Worm (Caenorhabditis elegans): Measurements from ENCODE around the gene C36A4.11.
"Not testable (repeated sequence)": the region's sequence is repeated elsewhere in the genome, so short reads cannot be mapped to it uniquely, and the experiment has no call there.

C36A4.11 gene

DNA sequence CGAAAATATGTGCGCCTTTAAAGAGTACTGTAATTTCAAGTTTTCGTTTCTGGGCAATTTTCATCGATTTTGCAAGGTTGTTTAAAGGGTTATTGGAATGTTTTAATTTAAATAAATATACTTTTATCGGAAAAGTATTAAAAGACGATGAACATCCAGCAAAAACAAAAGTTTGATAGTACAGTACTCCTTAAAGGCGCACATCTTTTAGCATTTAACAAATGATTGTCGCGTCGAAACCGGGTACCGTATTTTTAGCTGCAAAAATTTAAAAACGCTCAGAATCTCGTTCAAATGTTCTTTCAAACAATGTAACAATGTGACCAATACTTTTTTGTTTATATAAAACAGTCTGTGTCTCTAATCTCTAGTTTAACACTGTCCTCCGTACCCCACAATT is at the start of gene C36A4.11:
TSS of gene C36A4.11 (plus strand) at position 301 of the 400 bp plus-strand sequence.
- TF ChIP-seq pax-3, nhr-84, fkh-8 (tag; optimal IDR thresholded peaks at IDR 0.05): not testable (repeated sequence)

DNA sequence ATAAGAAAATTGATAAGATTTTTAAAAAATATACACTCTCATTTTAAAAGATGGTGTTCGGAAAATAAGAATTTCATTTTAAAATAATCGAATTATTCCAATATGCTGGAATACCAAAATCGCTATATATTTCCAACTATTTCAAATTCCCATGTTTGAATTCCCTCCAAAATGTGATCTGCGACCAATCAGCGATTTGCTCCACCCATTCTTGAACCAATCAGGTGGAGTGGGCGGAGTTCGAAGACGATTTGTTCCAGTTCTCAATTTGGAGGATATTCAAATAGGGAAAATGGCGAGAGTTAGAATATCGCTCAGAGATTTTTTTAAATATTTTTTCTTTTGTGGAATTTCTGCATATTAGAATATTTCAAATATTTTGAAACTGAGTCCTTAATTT is 49.5 kb upstream of the C36A4.11 start:
- TF ChIP-seq efl-1 (optimal IDR thresholded peaks at IDR 0.05) (peak in 1 of 2 experiments; percentile 34), efl-1 (GFP tag; optimal IDR thresholded peaks at IDR 0.05 in 1 of 2) (peak; percentile 71 to 83), lin-35 (GFP tag; optimal IDR thresholded peaks at IDR 0.05) (peak; percentile 17 to 38), skn-1 (tag; optimal IDR thresholded peaks at IDR 0.05) (no peak), mab-9 (GFP tag; IDR thresholded peaks at IDR 0.05) (no peak), rnt-1 (tag; optimal IDR thresholded peaks at IDR 0.05) (no peak), dpl-1 (GFP tag; optimal IDR thresholded peaks at IDR 0.05) (peak in 2 of 3 experiments; percentile 50 to 67), egl-13 (tag; optimal IDR thresholded peaks at IDR 0.05) (no peak)

DNA sequence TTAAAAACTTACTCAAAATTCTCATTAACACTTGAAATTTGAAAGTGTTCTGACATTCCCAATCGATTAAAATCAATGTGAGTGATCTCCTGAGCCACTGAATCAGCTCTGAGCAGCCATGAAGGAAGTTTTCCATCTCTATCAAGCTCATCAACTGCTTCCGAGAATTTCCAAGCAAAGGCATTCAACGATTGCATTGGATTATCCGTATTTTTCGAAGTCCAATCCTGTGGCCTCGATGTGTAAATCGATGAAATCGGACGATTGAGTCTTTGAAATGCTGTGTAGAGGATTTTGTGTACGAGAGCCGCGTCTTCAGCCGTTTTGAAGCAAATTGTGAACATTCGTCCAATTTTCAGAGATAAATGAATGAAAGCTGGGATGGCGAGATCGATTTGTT is 44.4 kb upstream of the C36A4.11 start:
- TF ChIP-seq F16B12.6 (tag; optimal IDR thresholded peaks at IDR 0.05) = no peak
- peak; percentile 45 for TF ChIP-seq nhr-85 (tag)

DNA sequence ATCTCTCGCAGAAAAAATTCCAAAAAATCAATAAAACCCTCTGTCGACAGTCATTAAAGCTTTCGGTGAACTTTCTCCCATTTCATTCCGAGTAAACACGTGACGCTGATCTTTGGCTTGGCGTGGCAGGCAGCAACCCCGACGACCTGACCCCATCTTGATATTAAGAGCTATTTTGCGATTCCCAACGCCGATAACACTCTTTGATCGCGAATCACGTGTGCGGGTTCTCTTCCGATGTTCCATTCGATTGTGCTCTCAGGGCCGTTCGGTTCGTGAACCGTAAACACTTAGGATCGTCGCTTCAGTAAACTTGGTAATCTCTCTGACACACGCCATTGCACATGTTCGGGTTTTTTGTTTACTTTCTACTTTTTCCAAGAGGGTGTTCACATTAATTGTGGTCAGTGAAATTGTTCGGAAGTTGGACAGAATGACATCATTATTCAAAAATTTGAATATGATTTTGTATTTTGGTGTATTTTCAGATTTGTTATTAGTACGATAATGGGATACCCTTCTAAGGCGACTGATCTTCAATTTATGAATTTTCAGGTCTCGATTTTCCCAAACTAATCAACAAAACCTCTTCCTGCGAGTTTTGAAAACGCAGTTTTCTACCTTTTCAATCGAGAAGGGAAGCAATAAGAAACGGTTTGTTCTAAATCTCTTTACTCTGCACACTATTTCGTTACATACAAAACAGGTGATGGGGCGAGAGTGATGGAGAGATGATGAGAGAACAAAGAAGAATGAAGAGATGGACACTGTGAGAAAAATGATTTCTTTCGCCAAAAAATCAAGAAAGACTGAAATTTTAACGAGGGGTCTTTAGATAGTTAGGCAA is 43.0 kb upstream of the C36A4.11 start:
- TF ChIP-seq grh-1 (GFP tag; IDR thresholded peaks at IDR 0.05) (peak; percentile 24; the same call in 1 of the 2 replicates), nhr-28 (tag; optimal IDR thresholded peaks at IDR 0.05) (no peak), mdl-1 (tag; optimal IDR thresholded peaks at IDR 0.05) (peak in 1 of 2 experiments; percentile 74), efl-1 (optimal IDR thresholded peaks at IDR 0.05) (peak in 1 of 2 experiments; percentile 11), efl-1 (GFP tag; optimal IDR thresholded peaks at IDR 0.05 in 1 of 2) (peak in 1 of 2 experiments; percentile 80), ceh-8 (GFP tag; optimal IDR thresholded peaks at IDR 0.05) (no peak), Y116A8C.19 (tag; optimal IDR thresholded peaks at IDR 0.05; ENCODE audit: borderline replicate concordance) (no peak), nhr-19 (GFP tag; conservative IDR thresholded peaks at IDR 0.05) (peak; percentile 22; the same call in 1 of the 2 replicates), hpl-2 (GFP tag; optimal IDR thresholded peaks at IDR 0.05) (no peak), unc-130 (tag; optimal IDR thresholded peaks at IDR 0.05) (peak; percentile 80), snu-23 (GFP tag; optimal IDR thresholded peaks at IDR 0.05) (peak; percentile 49), alr-1 (tag; optimal IDR thresholded peaks at IDR 0.05; ENCODE audit: borderline replicate concordance) (no peak), nhr-47 (tag; optimal IDR thresholded peaks at IDR 0.05) (peak; percentile 9), rnt-1 (tag; optimal IDR thresholded peaks at IDR 0.05) (peak; percentile 33), nhr-85 (tag) (peak; percentile 94), nhr-77 (tag; optimal IDR thresholded peaks at IDR 0.05) (no peak), ama-1 (optimal IDR thresholded peaks at IDR 0.05) (no peak), ceh-88 (GFP tag; IDR thresholded peaks at IDR 0.05) (no peak), lin-35 (GFP tag; optimal IDR thresholded peaks at IDR 0.05) (peak in 1 of 2 experiments; percentile 38), ztf-4 (tag; optimal IDR thresholded peaks at IDR 0.05) (peak; percentile 41), blmp-1 (tag; optimal IDR thresholded peaks at IDR 0.05) (peak; percentile 98), C16A3.4 (tag; optimal IDR thresholded peaks at IDR 0.05) (peak; percentile 21), nhr-90 (tag; optimal IDR thresholded peaks at IDR 0.05; ENCODE audit: poor library complexity) (peak; percentile 41), skn-1 (tag; optimal IDR thresholded peaks at IDR 0.05) (no peak), xbp-1 (tag; optimal IDR thresholded peaks at IDR 0.05) (peak; percentile 12), ceh-82 (tag; optimal IDR thresholded peaks at IDR 0.05) (no peak), lin-14 (GFP tag; optimal IDR thresholded peaks at IDR 0.05) (peak; percentile 70), elt-3 (tag; optimal IDR thresholded peaks at IDR 0.05) (peak in 2 of 6 experiments; percentile 1 to 20), sox-4 (tag; optimal IDR thresholded peaks at IDR 0.05) (no peak), sptf-1 (tag; optimal IDR thresholded peaks at IDR 0.05) (no peak), dpl-1 (GFP tag; optimal IDR thresholded peaks at IDR 0.05) (peak in 1 of 3 experiments; percentile 30), tlp-1 (tag; optimal IDR thresholded peaks at IDR 0.05) (no peak), nhr-71 (tag; optimal IDR thresholded peaks at IDR 0.05) (peak; percentile 60), nhr-84 (tag; optimal IDR thresholded peaks at IDR 0.05) (no peak), mep-1 (tag; optimal IDR thresholded peaks at IDR 0.05) (peak; percentile 48), lsy-2 (tag; optimal IDR thresholded peaks at IDR 0.05) (peak in 1 of 2 experiments; percentile 38), nhr-237 (tag; optimal IDR thresholded peaks at IDR 0.05) (no peak), nhr-20 (tag; optimal IDR thresholded peaks at IDR 0.05) (peak; percentile 53), F16B12.6 (tag; optimal IDR thresholded peaks at IDR 0.05) (no peak)

All from whole organism, L1 larva.